Fruit fly (Drosophila melanogaster): ENCODE results near the gene Lsm12a.

Gene Lsm12a

dm6 chrX:12007593-12007992, 10.8 kb upstream of the Lsm12a start:
- peak; percentile 71 for TF ChIP-seq Eip78C (GFP tag)
- TF ChIP-seq svp (GFP tag): peak; percentile 6
- TF ChIP-seq CG8632 (GFP tag; optimal IDR thresholded peaks at IDR 0.05): no peak
- TF ChIP-seq achi (GFP tag; optimal IDR thresholded peaks at IDR 0.05): no peak

- TF ChIP-seq eg (GFP tag; IDR thresholded peaks at IDR 0.05): no peak
- TF ChIP-seq topi (GFP tag; optimal IDR thresholded peaks at IDR 0.05): no peak
- no peak for TF ChIP-seq CG6854 (GFP tag; optimal IDR thresholded peaks at IDR 0.05)
- peak; percentile 95 for TF ChIP-seq svp (GFP tag)
- peak; percentile 6 for TF ChIP-seq Eip78C (GFP tag)
- peak; percentile 31 for TF ChIP-seq dsx (GFP tag; optimal IDR thresholded peaks at IDR 0.05; ENCODE audit: poor library complexity, severe bottlenecking)
- TF ChIP-seq CG8119 (GFP tag; IDR thresholded peaks at IDR 0.05): no peak
- TF ChIP-seq Ets21C (GFP tag; optimal IDR thresholded peaks at IDR 0.05): no peak
- TF ChIP-seq fkh (GFP tag; optimal IDR thresholded peaks at IDR 0.05): peak; percentile 66
- TF ChIP-seq CG8632 (GFP tag; optimal IDR thresholded peaks at IDR 0.05): no peak
- TF ChIP-seq vri (GFP tag; optimal IDR thresholded peaks at IDR 0.05): no peak
- TF ChIP-seq Hr39 (GFP tag; optimal IDR thresholded peaks at IDR 0.05): no peak
Measured at dm6 chrX:12012149-12013097, 6.0 kb upstream of the Lsm12a start, which contains the start of the genes CG1492 and regucalcin. CG1492 (minus strand) TSS chrX:12012211. regucalcin (plus strand) TSS chrX:12012377.

- no peak for TF ChIP-seq Eip78C (GFP tag)
- no peak for TF ChIP-seq topi (GFP tag; optimal IDR thresholded peaks at IDR 0.05)
- TF ChIP-seq svp (GFP tag): peak; percentile 83
Measured at dm6 chrX:12013098-12013493, 5.3 kb upstream of the Lsm12a start.

- peak; percentile 98 for TF ChIP-seq svp (GFP tag)
- no peak for TF ChIP-seq Ets96B (tag; optimal IDR thresholded peaks at IDR 0.05)
- TF ChIP-seq CG8319 (GFP tag; optimal IDR thresholded peaks at IDR 0.05): no peak
Measured at dm6 chrX:12014131-12014530, 4.3 kb upstream of the Lsm12a start.

DNA sequence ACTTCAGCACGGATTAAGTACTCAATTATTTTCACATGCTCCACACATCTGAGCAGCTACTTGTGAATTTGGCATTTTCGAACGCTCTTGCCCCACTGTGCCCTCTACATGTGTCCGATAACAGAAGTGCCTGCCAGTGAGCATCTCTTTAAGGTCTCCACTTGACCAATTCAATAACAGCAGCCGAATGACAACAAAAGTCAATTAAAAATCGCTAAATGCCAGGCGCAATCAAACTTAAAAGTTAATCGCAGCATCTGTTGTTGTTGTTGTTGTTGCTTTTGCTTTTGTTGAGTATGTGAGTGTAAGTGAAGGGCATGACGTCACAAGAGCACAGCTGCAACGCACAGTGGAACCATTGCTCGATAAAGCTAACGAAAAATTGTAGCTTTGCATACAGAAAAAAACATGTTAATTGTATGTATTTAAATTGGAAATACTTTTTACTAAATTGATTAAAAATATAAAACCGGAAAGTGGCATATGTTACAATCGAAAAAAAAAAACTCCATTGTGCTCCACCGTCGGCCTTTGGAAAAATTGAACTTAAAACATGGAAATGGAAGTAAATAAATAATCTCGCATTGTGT, 3.5 kb upstream of the Lsm12a start:
- no peak for TF ChIP-seq fd85E (GFP tag; optimal IDR thresholded peaks at IDR 0.05)
- TF ChIP-seq CG6808 (GFP tag; optimal IDR thresholded peaks at IDR 0.05): peak; percentile 54
- TF ChIP-seq achi (GFP tag; optimal IDR thresholded peaks at IDR 0.05): peak; percentile 50
- peak; percentile 69 for TF ChIP-seq cyc (GFP tag; optimal IDR thresholded peaks at IDR 0.05)
- TF ChIP-seq CG10631 (GFP tag; optimal IDR thresholded peaks at IDR 0.05): peak; percentile 56
- peak; percentile 61 for TF ChIP-seq OdsH (GFP tag; optimal IDR thresholded peaks at IDR 0.05)
- peak; percentile 45 for TF ChIP-seq vri (GFP tag; optimal IDR thresholded peaks at IDR 0.05)
- no peak for TF ChIP-seq CG1621 (tag; optimal IDR thresholded peaks at IDR 0.05)
- TF ChIP-seq CG3919 (GFP tag; optimal IDR thresholded peaks at IDR 0.05): peak; percentile 73
- peak; percentile 50 for TF ChIP-seq CG8632 (GFP tag; optimal IDR thresholded peaks at IDR 0.05)
- peak; percentile 37 for TF ChIP-seq spab (GFP tag; optimal IDR thresholded peaks at IDR 0.05)
- peak in 1 of 2 experiments; percentile 73 for TF ChIP-seq ss (GFP tag; optimal IDR thresholded peaks at IDR 0.05)
- TF ChIP-seq CG6276 (GFP tag; optimal IDR thresholded peaks at IDR 0.05): no peak
- no peak for TF ChIP-seq CG16779 (tag; optimal IDR thresholded peaks at IDR 0.05)
- TF ChIP-seq acj6 (GFP tag; optimal IDR thresholded peaks at IDR 0.05): peak; percentile 46
- TF ChIP-seq Met (GFP tag; optimal IDR thresholded peaks at IDR 0.05): peak; percentile 78
- TF ChIP-seq pdm3 (GFP tag; optimal IDR thresholded peaks at IDR 0.05): peak; percentile 72
- TF ChIP-seq Ets96B (tag; optimal IDR thresholded peaks at IDR 0.05): peak; percentile 50
- TF ChIP-seq net (GFP tag; optimal IDR thresholded peaks at IDR 0.05): peak; percentile 67
- peak; percentile 84 for TF ChIP-seq CG8319 (GFP tag; optimal IDR thresholded peaks at IDR 0.05)
- TF ChIP-seq Eip93F (GFP tag; optimal IDR thresholded peaks at IDR 0.05): no peak
- peak; percentile 37 for TF ChIP-seq CG11294 (GFP tag; IDR thresholded peaks at IDR 0.05)
- TF ChIP-seq dac (GFP tag; optimal IDR thresholded peaks at IDR 0.05): no peak
- TF ChIP-seq Eip78C (GFP tag): peak; percentile 89
- TF ChIP-seq Sox14 (GFP tag; optimal IDR thresholded peaks at IDR 0.05): peak; percentile 68
- TF ChIP-seq Smox (GFP tag; optimal IDR thresholded peaks at IDR 0.05): peak; percentile 80
- no peak for TF ChIP-seq CG9139 (GFP tag; optimal IDR thresholded peaks at IDR 0.05)
- 0 out of 2 replicates have a peak, but pooled peaks have one; percentile 14 for TF ChIP-seq Gug (GFP tag; IDR thresholded peaks at IDR 0.05)
- no peak for TF ChIP-seq Hr38 (GFP tag; optimal IDR thresholded peaks at IDR 0.05)
- TF ChIP-seq CG15336 (GFP tag; IDR thresholded peaks at IDR 0.05): peak; percentile 33; the same call in 1 of the 2 replicates
- TF ChIP-seq Eip75B (GFP tag; optimal IDR thresholded peaks at IDR 0.05): peak; percentile 73
- TF ChIP-seq fkh (GFP tag; optimal IDR thresholded peaks at IDR 0.05): no peak
